Worm (Caenorhabditis elegans): ENCODE results near the gene arrd-18.

Gene arrd-18

DNA sequence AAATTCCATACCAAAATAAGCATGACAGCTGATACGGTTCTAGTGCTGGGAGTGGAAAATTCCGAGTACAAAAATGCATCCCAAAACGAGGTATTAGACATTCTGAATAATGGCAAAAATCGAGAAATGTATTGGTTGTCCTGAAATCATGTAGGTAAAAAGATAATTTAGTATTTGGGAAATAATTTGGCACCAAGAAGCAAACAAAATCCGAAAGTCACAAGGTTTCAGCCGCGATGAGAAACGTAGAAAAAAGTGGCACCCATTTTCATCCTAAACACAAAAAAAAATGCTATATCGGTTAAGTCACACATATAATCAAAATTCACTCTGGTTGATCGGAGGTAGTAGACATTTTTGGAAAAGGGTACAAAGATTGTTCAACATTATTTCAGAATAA lies 14.2 kb downstream of the arrd-18 start, which contains the start of gene srx-122:
Gene srx-122, minus strand, starts transcription at position 101 of the 400 bp plus-strand sequence.
- TF ChIP-seq lin-1 (GFP tag; IDR thresholded peaks at IDR 0.05) (no peak), nhr-25 (tag; optimal IDR thresholded peaks at IDR 0.05; ENCODE audit: borderline replicate concordance, insufficient read depth) (no peak), pqm-1 (tag; optimal IDR thresholded peaks at IDR 0.05) (no peak), nhr-237 (tag; optimal IDR thresholded peaks at IDR 0.05) (no peak), ceh-28 (tag; optimal IDR thresholded peaks at IDR 0.05) (no peak), unc-62 (GFP tag; optimal IDR thresholded peaks at IDR 0.05 in 1 of 2) (no peak), unc-62 (tag; optimal IDR thresholded peaks at IDR 0.05) (no peak), egl-43 (GFP tag; IDR thresholded peaks at IDR 0.05) (no peak), lsy-2 (tag; optimal IDR thresholded peaks at IDR 0.05) (no peak)

DNA sequence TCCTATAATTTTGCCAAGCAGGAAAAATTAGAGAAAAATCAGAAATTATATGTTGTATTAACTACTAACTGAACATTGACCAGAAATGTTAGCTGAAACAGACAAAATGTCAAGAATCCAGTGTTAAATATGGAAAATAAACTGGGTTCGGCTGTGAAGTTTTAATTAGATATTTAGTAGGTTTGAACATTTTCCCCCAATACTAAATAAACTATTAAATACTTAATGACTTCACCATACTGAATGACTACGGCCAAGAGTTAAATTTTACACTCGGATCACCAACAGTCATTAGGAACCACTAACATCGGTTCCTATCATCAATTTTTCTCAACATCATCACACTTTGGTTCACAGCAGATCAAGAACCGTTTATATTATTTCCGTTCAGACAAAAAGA lies 16.5 kb downstream of the arrd-18 start:
- TF ChIP-seq unc-62 (GFP tag; optimal IDR thresholded peaks at IDR 0.05 in 1 of 2) (peak in 1 of 2 experiments; percentile 94), unc-62 (tag; optimal IDR thresholded peaks at IDR 0.05) (no peak), aly-2 (tag; optimal IDR thresholded peaks at IDR 0.05) (no peak)

DNA sequence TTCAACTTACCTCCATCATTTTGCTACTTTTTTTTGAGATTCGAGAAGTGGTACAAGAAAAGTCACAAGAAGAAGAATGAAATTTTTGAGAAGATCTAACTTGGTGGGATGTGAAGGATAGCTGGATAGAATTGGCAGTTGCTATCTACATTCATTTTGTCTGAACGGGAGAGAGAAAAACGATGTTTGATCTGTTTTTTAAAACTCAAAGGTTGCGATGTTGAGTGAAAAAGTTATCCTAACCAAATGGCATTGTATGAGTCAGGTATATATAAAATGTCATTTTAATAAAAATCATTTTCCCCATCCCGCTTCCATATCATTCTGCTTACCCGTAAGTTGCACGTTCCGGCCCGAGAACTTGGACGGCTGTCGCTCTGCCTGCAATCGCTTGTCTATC lies 22.6 kb downstream of the arrd-18 start, which contains the start of gene F35F10.6:
Gene F35F10.6, minus strand, starts transcription at position 101 of the 400 bp plus-strand sequence.
- TF ChIP-seq F44E2.7 (GFP tag; IDR thresholded peaks at IDR 0.05) (no peak), lin-1 (GFP tag; IDR thresholded peaks at IDR 0.05) (no peak)

DNA sequence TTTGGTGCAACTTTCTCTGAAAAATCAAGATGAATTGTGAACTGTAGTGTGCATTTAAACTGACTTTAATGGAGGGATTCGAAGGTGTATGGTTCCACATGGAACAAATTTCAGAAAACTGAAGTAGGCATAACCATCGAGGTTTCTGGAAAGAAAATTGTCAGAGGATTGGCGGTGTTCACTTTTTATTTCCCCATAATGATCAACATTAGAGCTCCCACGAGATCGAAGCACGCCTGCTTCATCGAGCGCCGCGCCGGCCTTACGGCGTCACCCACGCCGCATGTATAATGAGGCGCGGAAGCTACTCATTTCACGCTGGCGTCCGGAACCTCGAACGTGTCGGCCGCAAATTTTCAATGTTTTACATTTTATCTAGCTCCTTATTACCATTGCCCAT lies 23.8 kb downstream of the arrd-18 start:
- no peak for TF ChIP-seq duxl-1 (tag; optimal IDR thresholded peaks at IDR 0.05; ENCODE audit: poor library complexity)
- TF ChIP-seq madf-5 (GFP tag; IDR thresholded peaks at IDR 0.05) = 0 out of 4 replicates have a peak, but pooled peaks of 1 of the 2 experiments have one; percentile 13
- TF ChIP-seq nhr-6 (tag; optimal IDR thresholded peaks at IDR 0.05) = no peak
- TF ChIP-seq aha-1 (tag) = peak; percentile 34

DNA sequence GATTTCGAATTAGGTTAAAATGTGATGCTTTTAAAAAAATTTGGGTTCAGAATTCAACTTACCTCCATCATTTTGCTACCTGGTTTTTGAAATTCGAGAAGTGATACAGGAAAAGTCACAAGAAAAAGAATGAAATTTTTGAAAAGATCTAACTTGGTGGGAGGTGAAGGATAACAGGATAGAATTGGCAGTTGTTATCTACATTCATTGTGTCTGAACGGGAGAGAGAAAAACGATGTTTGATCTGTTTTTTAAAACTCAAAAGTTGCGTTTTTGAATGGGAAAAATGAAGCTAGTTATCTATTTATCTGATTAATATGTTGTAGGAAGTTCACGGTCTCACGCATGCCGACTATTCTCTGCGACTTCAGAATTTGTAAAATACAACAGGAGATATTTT lies 24.6 kb downstream of the arrd-18 start, which contains the start of gene F35F10.7:
Gene F35F10.7, minus strand, starts transcription at position 101 of the 400 bp plus-strand sequence.
- no peak for TF ChIP-seq ceh-32 (tag; optimal IDR thresholded peaks at IDR 0.05; ENCODE audit: poor library complexity)
- no peak for TF ChIP-seq lin-39 (tag; optimal IDR thresholded peaks at IDR 0.05)
- TF ChIP-seq F44E2.7 (GFP tag; IDR thresholded peaks at IDR 0.05) = no peak
- TF ChIP-seq skn-1 (tag; optimal IDR thresholded peaks at IDR 0.05) = no peak

DNA sequence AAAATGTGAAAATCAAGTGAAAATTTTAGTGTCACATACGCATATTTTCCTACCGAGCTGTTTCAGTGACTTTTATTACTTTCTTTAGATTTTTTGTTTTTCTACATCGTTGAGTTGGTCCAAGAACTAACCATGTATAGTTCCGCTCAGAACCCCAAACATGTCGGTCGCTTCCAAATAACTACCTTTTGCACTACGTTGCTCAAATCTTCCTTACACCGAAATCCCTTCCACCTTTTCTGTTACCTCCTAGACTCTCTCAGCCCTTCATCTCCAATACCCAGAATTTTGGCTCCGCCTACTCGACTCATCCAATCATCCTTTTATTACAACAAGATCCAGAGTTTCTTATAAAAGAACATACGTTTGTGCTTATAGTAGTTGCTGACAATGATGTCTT lies 27.3 kb downstream of the arrd-18 start, which contains the start of gene F35F10.5:
Gene F35F10.5, plus strand, starts transcription at position 301 of the 400 bp plus-strand sequence.
- TF ChIP-seq sdz-12 (GFP tag; optimal IDR thresholded peaks at IDR 0.05) = no peak
- TF ChIP-seq jun-1 (tag; optimal IDR thresholded peaks at IDR 0.05) = no peak
- peak; percentile 49 for TF ChIP-seq aha-1 (tag)
- TF ChIP-seq nhr-76 (tag; optimal IDR thresholded peaks at IDR 0.05) = no peak
- no peak for TF ChIP-seq dmd-8 (GFP tag; IDR thresholded peaks at IDR 0.05)
- no peak for TF ChIP-seq nhr-77 (tag; optimal IDR thresholded peaks at IDR 0.05)
- no peak for TF ChIP-seq ztf-11 (tag; optimal IDR thresholded peaks at IDR 0.05)
- no peak for TF ChIP-seq zag-1 (tag; optimal IDR thresholded peaks at IDR 0.05)
- TF ChIP-seq ZK337.2 (GFP tag; IDR thresholded peaks at IDR 0.05) = 0 out of 2 replicates have a peak, but pooled peaks have one; percentile 24
- TF ChIP-seq hmg-1.1 (GFP tag; IDR thresholded peaks at IDR 0.05) = no peak
- no peak for TF ChIP-seq ceh-28 (tag; optimal IDR thresholded peaks at IDR 0.05)
- no peak for TF ChIP-seq ceh-32 (tag; optimal IDR thresholded peaks at IDR 0.05; ENCODE audit: poor library complexity)
- TF ChIP-seq lin-29 (GFP tag; IDR thresholded peaks at IDR 0.05) = no peak
- TF ChIP-seq lsy-2 (tag; optimal IDR thresholded peaks at IDR 0.05) = no peak
- no peak for TF ChIP-seq lin-1 (GFP tag; IDR thresholded peaks at IDR 0.05)
- no peak for TF ChIP-seq F44E2.7 (GFP tag; IDR thresholded peaks at IDR 0.05)
- peak in 1 of 2 experiments; percentile 25 for TF ChIP-seq unc-62 (GFP tag; optimal IDR thresholded peaks at IDR 0.05 in 1 of 2)
- no peak for TF ChIP-seq unc-62 (tag; optimal IDR thresholded peaks at IDR 0.05)
- TF ChIP-seq zip-2 (tag; optimal IDR thresholded peaks at IDR 0.05) = no peak
- no peak for TF ChIP-seq nhr-111 (GFP tag; optimal IDR thresholded peaks at IDR 0.05)
- TF ChIP-seq ama-1 (optimal IDR thresholded peaks at IDR 0.05) = no peak
- TF ChIP-seq rbr-2 (tag; optimal IDR thresholded peaks at IDR 0.05) = no peak
- no peak for TF ChIP-seq lin-39 (tag; optimal IDR thresholded peaks at IDR 0.05)
- TF ChIP-seq nhr-48 (tag; optimal IDR thresholded peaks at IDR 0.05) = no peak
- TF ChIP-seq mxl-2 (GFP tag; conservative IDR thresholded peaks at IDR 0.05) = no peak
- TF ChIP-seq aly-2 (tag; optimal IDR thresholded peaks at IDR 0.05) = no peak
- TF ChIP-seq mdl-1 (tag; optimal IDR thresholded peaks at IDR 0.05) = no peak
- TF ChIP-seq daf-19 (GFP tag; conservative IDR thresholded peaks at IDR 0.05) = no peak

Data from whole organism, L4 larva.